Worm (Caenorhabditis elegans) whole organism, late embryonic: Measurements from ENCODE around the gene clec-52.

Experiments
- C08G9.2 ChIP-seq: sonication (generic microtip); optimal IDR thresholded peaks from 2 replicates; lab custom pipeline; 2016; ENCODE audit warnings: mild to moderate bottlenecking, missing genetic modification characterization, moderate library complexity, missing compliant biosample characterization
- ama-1 ChIP-seq: fragments of 150-350 bp; optimal IDR thresholded peaks from 2 replicates; lab custom pipeline; 2014
- sox-4 ChIP-seq: sonication (generic microtip); optimal IDR thresholded peaks from 2 replicates; lab custom pipeline; 2017; ENCODE audit warnings: mild to moderate bottlenecking, missing genetic modification characterization, inconsistent platforms, missing compliant biosample characterization

DNA sequence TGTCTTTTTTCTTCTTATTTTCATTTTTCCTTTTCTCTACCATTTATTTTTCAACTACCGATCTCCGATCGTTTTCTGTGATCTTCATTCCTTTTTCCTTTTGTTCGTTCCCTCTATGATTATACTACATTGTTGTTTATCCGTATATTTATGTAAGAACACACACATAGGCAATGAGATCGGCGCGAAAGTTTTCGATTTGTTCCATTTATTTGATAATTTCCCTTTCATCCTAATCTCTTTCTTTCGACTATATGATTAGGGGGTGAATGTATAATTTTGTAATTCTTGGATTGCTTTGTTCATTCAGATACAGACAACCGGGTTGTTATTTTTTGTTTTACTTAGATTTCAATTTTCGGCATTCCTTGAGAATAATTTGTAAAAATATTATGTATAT lies 5.0 kb upstream of the clec-52 start:
- TF ChIP-seq C08G9.2 (no peak), ama-1 (lab: Kevin White, UChicago) (no peak), sox-4 (no peak)
